Fruit fly (Drosophila melanogaster) whole organism, wandering third instar larva: ENCODE measurements around the gene CG32073.

Experiments used
- CG32264 ChIP-seq: fragments of 200-800 bp; sonication (Bioruptor generic); optimal IDR thresholded peaks from 2 replicates; lab custom pipeline; 2016; ENCODE audit warnings: missing biosample characterization, missing genetic modification characterization
- CG9705 ChIP-seq: fragments of 200-800 bp; sonication (Bioruptor generic); optimal IDR thresholded peaks from 2 replicates; lab custom pipeline; 2018; ENCODE audit warnings: missing biosample characterization, mild to moderate bottlenecking, missing genetic modification characterization
- CrebA ChIP-seq: fragments of 200-800 bp; sonication (Bioruptor generic); optimal IDR thresholded peaks from 2 replicates; lab custom pipeline; 2016; ENCODE audit warnings: missing biosample characterization, mild to moderate bottlenecking, missing genetic modification characterization, borderline replicate concordance
- Dfd ChIP-seq: fragments of >200 bp; optimal IDR thresholded peaks from 2 replicates; lab custom pipeline; 2017; ENCODE audit warnings: missing biosample characterization, missing genetic modification characterization
- Dif ChIP-seq: fragments of 200-275, 200-300 bp; sonication (Bioruptor generic); optimal IDR thresholded peaks from 2 replicates; lab custom pipeline; 2018; ENCODE audit warnings: missing biosample characterization, missing genetic modification characterization; ENCODE audit not compliant: partially characterized antibody
- GATAd ChIP-seq: sonication (Bioruptor generic); optimal IDR thresholded peaks from 2 replicates; lab custom pipeline; 2016; ENCODE audit warnings: missing biosample characterization, missing genetic modification characterization
- HLH106 ChIP-seq: fragments of 200-800 bp; optimal IDR thresholded peaks from 3 replicates; lab custom pipeline; 2019; ENCODE audit warnings: missing biosample characterization, mild to moderate bottlenecking, missing genetic modification characterization, moderate library complexity
- Hnf4 ChIP-seq: fragments of 200-800 bp; sonication (Bioruptor generic); optimal IDR thresholded peaks from 2 replicates; lab custom pipeline; 2016; ENCODE audit warnings: missing biosample characterization, mild to moderate bottlenecking, missing genetic modification characterization
- Hr78 ChIP-seq: fragments of >200 bp; optimal IDR thresholded peaks from 2 replicates; lab custom pipeline; 2017; ENCODE audit warnings: missing biosample characterization, missing genetic modification characterization
- Hr83 ChIP-seq: fragments of 200-300 bp; sonication (Bioruptor generic); optimal IDR thresholded peaks from 2 replicates; lab custom pipeline; 2016; ENCODE audit warnings: missing biosample characterization, mild to moderate bottlenecking, missing genetic modification characterization, moderate library complexity; ENCODE audit not compliant: poor library complexity, severe bottlenecking
- Jra ChIP-seq: sonication (Bioruptor generic); optimal IDR thresholded peaks from 2 replicates; lab custom pipeline; 2016; ENCODE audit warnings: missing biosample characterization, missing genetic modification characterization
- Mio ChIP-seq: sonication (Bioruptor generic); optimal IDR thresholded peaks from 2 replicates; lab custom pipeline; 2016; ENCODE audit warnings: missing biosample characterization, missing genetic modification characterization
- Myc ChIP-seq: fragments of >200 bp; optimal IDR thresholded peaks from 2 replicates; lab custom pipeline; 2017
- N ChIP-seq: fragments of >200 bp; optimal IDR thresholded peaks from 2 replicates; lab custom pipeline; 2018; ENCODE audit warnings: missing biosample characterization, missing external identifiers, missing genetic modification characterization
- OdsH ChIP-seq: fragments of 200-800 bp; sonication (Bioruptor generic); optimal IDR thresholded peaks from 2 replicates; lab custom pipeline; 2016; ENCODE audit warnings: missing biosample characterization, mild to moderate bottlenecking, missing genetic modification characterization
- Rel ChIP-seq, 2 experiments: fragments of 200-800 bp; sonication (Bioruptor generic) in 1 of 2; optimal IDR thresholded peaks; 2 replicates in 1 of 2; 3 replicates in 1 of 2; lab custom pipeline; 2016 to 2019; ENCODE audit warnings: mild to moderate bottlenecking in 2 of 2, missing biosample characterization in 2 of 2, missing genetic modification characterization in 2 of 2, moderate library complexity in 1 of 2
- Sp1 ChIP-seq: fragments of 200-800 bp; sonication (Bioruptor generic); optimal IDR thresholded peaks from 3 replicates; lab custom pipeline; 2019; ENCODE audit warnings: missing biosample characterization, mild to moderate bottlenecking, missing genetic modification characterization, moderate library complexity
- Vsx2 ChIP-seq: fragments of 200-300, 225-300 bp; sonication (Bioruptor generic); optimal IDR thresholded peaks from 2 replicates; lab custom pipeline; 2018; ENCODE audit warnings: missing biosample characterization, missing genetic modification characterization; ENCODE audit not compliant: partially characterized antibody
- br ChIP-seq: fragments of 200-800 bp; sonication (Bioruptor generic); optimal IDR thresholded peaks from 2 replicates; lab custom pipeline; 2016; ENCODE audit warnings: missing biosample characterization, missing genetic modification characterization
- brk ChIP-seq: fragments of 200-800 bp; sonication (Bioruptor generic); optimal IDR thresholded peaks from 2 replicates; lab custom pipeline; 2016; ENCODE audit warnings: missing biosample characterization, mild to moderate bottlenecking, missing genetic modification characterization
- dl ChIP-seq, 2 experiments: fragments of 175-275, 200-275 bp in 1 of 2; fragments of 200-275 bp in 1 of 2; sonication (Bioruptor generic); optimal IDR thresholded peaks; lab custom pipeline; 2018; ENCODE audit warnings: mild to moderate bottlenecking in 2 of 2, missing biosample characterization in 2 of 2, missing genetic modification characterization in 2 of 2, moderate library complexity in 2 of 2; ENCODE audit not compliant: partially characterized antibody in 2 of 2, insufficient read depth in 1 of 2
- dmrt93B ChIP-seq: fragments of 200-800 bp; sonication (Bioruptor generic); optimal IDR thresholded peaks from 2 replicates; lab custom pipeline; 2018; ENCODE audit warnings: missing biosample characterization, mild to moderate bottlenecking, missing genetic modification characterization
- dsf ChIP-seq: sonication (Bioruptor generic); optimal IDR thresholded peaks from 2 replicates; lab custom pipeline; 2016; ENCODE audit warnings: missing biosample characterization, missing genetic modification characterization, borderline replicate concordance
- ey ChIP-seq: fragments of 200-800 bp; sonication (Bioruptor generic); optimal IDR thresholded peaks from 2 replicates; lab custom pipeline; 2016; ENCODE audit warnings: missing biosample characterization, missing genetic modification characterization
- foxo ChIP-seq, 2 experiments: fragments of 200-800 bp; sonication (Bioruptor generic); optimal IDR thresholded peaks; 2 replicates in 1 of 2; 3 replicates in 1 of 2; lab custom pipeline; 2016 to 2017; ENCODE audit warnings: missing biosample characterization in 2 of 2, missing genetic modification characterization in 2 of 2
- fru ChIP-seq: fragments of 200-800 bp; sonication (Bioruptor generic); optimal IDR thresholded peaks from 3 replicates; lab custom pipeline; 2016; ENCODE audit warnings: missing biosample characterization, mild to moderate bottlenecking, missing genetic modification characterization
- h ChIP-seq: fragments of 200-800 bp; sonication (Bioruptor generic); optimal IDR thresholded peaks from 3 replicates; lab custom pipeline; 2016; ENCODE audit warnings: missing biosample characterization, mild to moderate bottlenecking, missing genetic modification characterization
- jim ChIP-seq: fragments of 175-275, 200-325 bp; sonication (Bioruptor generic); optimal IDR thresholded peaks from 2 replicates; lab custom pipeline; 2016; ENCODE audit warnings: missing biosample characterization, mild to moderate bottlenecking, missing genetic modification characterization
- lola ChIP-seq: fragments of >200 bp; optimal IDR thresholded peaks from 2 replicates; lab custom pipeline; 2017; ENCODE audit warnings: missing biosample characterization, missing genetic modification characterization
- pan ChIP-seq: fragments of >200 bp; optimal IDR thresholded peaks from 2 replicates; lab custom pipeline; 2017
- psq ChIP-seq: fragments of 200-800 bp; sonication (Bioruptor generic); optimal IDR thresholded peaks from 3 replicates; lab custom pipeline; 2017; ENCODE audit warnings: missing biosample characterization, mild to moderate bottlenecking, missing genetic modification characterization, moderate library complexity
- rgr ChIP-seq: fragments of 200-800 bp; sonication (Bioruptor generic); optimal IDR thresholded peaks from 3 replicates; lab custom pipeline; 2016; ENCODE audit warnings: missing biosample characterization, mild to moderate bottlenecking, missing genetic modification characterization
- sage ChIP-seq: fragments of 200-800 bp; sonication (Bioruptor generic); optimal IDR thresholded peaks from 2 replicates; lab custom pipeline; 2016; ENCODE audit warnings: missing biosample characterization, mild to moderate bottlenecking, missing genetic modification characterization
- sv ChIP-seq: fragments of 200-800 bp; sonication (Bioruptor generic); optimal IDR thresholded peaks from 3 replicates; lab custom pipeline; 2016; ENCODE audit warnings: missing biosample characterization, missing genetic modification characterization
- tai ChIP-seq: sonication (Bioruptor generic); optimal IDR thresholded peaks from 2 replicates; lab custom pipeline; 2016; ENCODE audit warnings: missing biosample characterization, missing genetic modification characterization
- woc ChIP-seq: sonication (Bioruptor generic); optimal IDR thresholded peaks from 2 replicates; lab custom pipeline; 2016; ENCODE audit warnings: missing biosample characterization, mild to moderate bottlenecking, missing genetic modification characterization

The CG32073 gene

DNA sequence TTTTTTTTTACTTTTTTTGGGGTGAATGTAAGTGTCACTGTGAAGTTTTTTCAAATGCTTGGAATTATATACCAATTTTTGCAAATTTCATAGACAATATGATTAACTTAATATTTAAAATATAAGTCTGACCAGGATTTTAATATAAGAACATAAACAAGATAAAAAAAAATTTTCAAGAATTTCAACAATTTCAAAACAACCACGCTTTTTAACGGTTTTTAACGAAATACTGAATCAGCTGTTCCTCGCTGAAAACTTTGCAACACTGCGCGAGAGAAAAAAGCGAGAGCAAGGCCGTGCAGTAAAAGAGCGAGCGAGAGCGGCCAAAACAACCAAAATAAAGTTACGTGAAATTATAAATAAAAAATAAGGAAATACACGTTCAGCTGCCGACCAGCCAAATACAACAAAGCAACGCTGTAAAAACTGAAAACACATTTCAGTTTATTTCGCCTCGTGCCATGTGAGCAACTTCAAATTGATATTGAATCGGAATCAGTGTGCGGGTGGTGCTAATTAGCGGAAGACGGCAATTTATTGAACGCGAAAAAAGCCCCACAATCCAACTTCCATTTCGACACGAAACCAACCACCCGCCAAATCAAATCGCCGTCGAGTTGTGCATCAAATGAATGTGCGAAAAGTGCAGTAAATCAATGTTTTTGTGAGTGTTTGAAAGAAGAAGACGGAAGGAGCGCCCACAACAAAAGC lies 11.0 kb downstream of the CG32073 start, which contains the start of the genes CG46439, Iyd and CG33947:
Gene CG46439, minus strand, starts transcription at position 51 of the 714 bp plus-strand sequence.
Gene Iyd, minus strand, starts transcription at position 51 of the 714 bp plus-strand sequence.
Gene CG33947, plus strand, starts transcription at position 302 of the 714 bp plus-strand sequence.
- TF ChIP-seq woc (GFP tag; lab: Kevin White, UChicago) (peak; percentile 16), Myc (peak; percentile 7), Vsx2 (peak; percentile 75), dl (GFP tag; optimal IDR thresholded peaks at IDR 0.05; lab: Kevin White, UChicago; ENCODE audit: insufficient read depth in 1 of 2, partially characterized antibody in 2 of 2) (no peak), CG32264 (GFP tag; lab: Kevin White, UChicago) (peak; percentile 67), brk (peak; percentile 78), fru (GFP tag; lab: Kevin White, UChicago) (peak; percentile 50), sage (GFP tag; lab: Kevin White, UChicago) (peak; percentile 80), Rel (GFP tag; optimal IDR thresholded peaks at IDR 0.05; lab: Kevin White, UChicago) (no peak), Rel (tag; optimal IDR thresholded peaks at IDR 0.05; lab: Kevin White, UChicago) (peak; percentile 90), Mio (no peak), Jra (GFP tag; lab: Kevin White, UChicago) (peak; percentile 34), jim (GFP tag; lab: Kevin White, UChicago) (no peak), foxo (GFP tag; optimal IDR thresholded peaks at IDR 0.05; lab: Kevin White, UChicago) (peak; percentile 21 to 41), CG9705 (no peak), N (no peak), lola (GFP tag; lab: Kevin White, UChicago) (no peak), dsf (GFP tag; lab: Kevin White, UChicago) (no peak), psq (GFP tag; lab: Kevin White, UChicago) (peak; percentile 54), Hnf4 (GFP tag; lab: Kevin White, UChicago) (peak; percentile 49), pan (lab: Kevin White, UChicago) (no peak), HLH106 (tag; lab: Kevin White, UChicago) (peak; percentile 23), rgr (GFP tag; lab: Kevin White, UChicago) (peak; percentile 16), tai (GFP tag; lab: Kevin White, UChicago) (no peak), br (GFP tag; lab: Kevin White, UChicago) (peak; percentile 43), h (peak; percentile 43), Dif (GFP tag; lab: Kevin White, UChicago) (peak; percentile 40), CrebA (GFP tag; lab: Kevin White, UChicago) (no peak), Sp1 (GFP tag; lab: Kevin White, UChicago) (peak; percentile 53)

DNA sequence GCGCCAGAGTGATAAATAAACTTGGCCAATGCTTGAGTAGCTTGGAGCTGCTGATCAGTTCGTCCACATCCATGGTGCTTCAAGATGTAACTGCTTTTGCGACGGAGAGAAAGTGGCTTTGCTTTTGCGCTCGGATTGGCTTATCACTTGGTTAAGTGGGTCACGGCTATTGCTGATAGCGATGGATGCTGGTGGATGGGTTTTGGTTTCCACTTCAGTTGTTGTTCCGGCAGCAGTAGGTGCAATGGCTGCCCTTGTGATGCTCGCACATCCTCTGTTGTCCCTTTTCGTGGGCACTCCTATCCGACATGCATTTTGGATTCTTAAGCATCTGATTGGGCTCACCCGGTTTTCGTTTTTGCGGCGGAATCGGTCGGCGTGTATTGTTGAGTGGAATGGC lies 13.1 kb downstream of the CG32073 start:
- TF ChIP-seq fru (GFP tag; lab: Kevin White, UChicago) (no peak), tai (GFP tag; lab: Kevin White, UChicago) (no peak), rgr (GFP tag; lab: Kevin White, UChicago) (no peak), foxo (GFP tag; optimal IDR thresholded peaks at IDR 0.05; lab: Kevin White, UChicago) (no peak), Dfd (GFP tag; lab: Kevin White, UChicago) (no peak), Vsx2 (no peak), Dif (GFP tag; lab: Kevin White, UChicago) (no peak), OdsH (GFP tag; lab: Kevin White, UChicago) (no peak), lola (GFP tag; lab: Kevin White, UChicago) (no peak), Mio (no peak), sage (GFP tag; lab: Kevin White, UChicago) (no peak), Hr78 (GFP tag; lab: Kevin White, UChicago) (no peak), dmrt93B (GFP tag; lab: Kevin White, UChicago) (no peak), GATAd (no peak), sv (GFP tag; lab: Kevin White, UChicago) (no peak), dl (GFP tag; optimal IDR thresholded peaks at IDR 0.05; lab: Kevin White, UChicago; ENCODE audit: insufficient read depth in 1 of 2, partially characterized antibody in 2 of 2) (no peak)

DNA sequence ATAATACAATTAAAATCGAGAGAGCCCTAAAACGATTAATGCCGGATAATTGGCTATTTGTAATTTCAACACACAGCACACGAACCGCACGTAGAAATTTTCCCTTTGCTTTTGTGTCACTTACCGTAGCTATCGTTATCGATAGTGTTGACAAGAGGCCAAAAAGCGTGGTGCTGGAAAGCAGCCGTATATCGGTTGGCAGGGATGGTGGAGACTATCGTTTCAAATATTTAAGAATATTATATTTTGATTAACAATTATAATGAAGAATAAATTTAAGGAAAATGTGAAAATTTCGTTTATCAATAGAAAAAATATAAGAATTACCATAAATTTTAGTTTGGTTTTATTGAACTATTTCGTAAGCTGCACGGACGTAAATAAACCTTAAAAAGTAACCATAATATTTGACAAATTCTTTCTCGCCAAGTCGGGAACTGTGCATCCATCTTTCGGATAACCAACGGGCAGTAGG lies 14.3 kb downstream of the CG32073 start, which contains the start of gene JIL-1:
Gene JIL-1, minus strand, starts transcription at position 148 of the 475 bp plus-strand sequence.
- TF ChIP-seq br (GFP tag; lab: Kevin White, UChicago) (peak; percentile 66), N (no peak), Hr78 (GFP tag; lab: Kevin White, UChicago) (no peak), HLH106 (tag; lab: Kevin White, UChicago) (peak; percentile 68), woc (GFP tag; lab: Kevin White, UChicago) (peak; percentile 76), Mio (peak; percentile 0), Dfd (GFP tag; lab: Kevin White, UChicago) (no peak), ey (peak; percentile 51), rgr (GFP tag; lab: Kevin White, UChicago) (peak; percentile 74), jim (GFP tag; lab: Kevin White, UChicago) (peak; percentile 6), brk (peak; percentile 69), psq (GFP tag; lab: Kevin White, UChicago) (peak; percentile 75), foxo (GFP tag; optimal IDR thresholded peaks at IDR 0.05; lab: Kevin White, UChicago) (peak in 1 of 2 experiments; percentile 78), GATAd (peak; percentile 41), OdsH (GFP tag; lab: Kevin White, UChicago) (peak; percentile 20), Hnf4 (GFP tag; lab: Kevin White, UChicago) (peak; percentile 83), Rel (GFP tag; optimal IDR thresholded peaks at IDR 0.05; lab: Kevin White, UChicago) (peak; percentile 36), Rel (tag; optimal IDR thresholded peaks at IDR 0.05; lab: Kevin White, UChicago) (peak; percentile 32), Vsx2 (peak; percentile 25), h (peak; percentile 77), CrebA (GFP tag; lab: Kevin White, UChicago) (no peak), lola (GFP tag; lab: Kevin White, UChicago) (no peak), Myc (peak; percentile 2), dmrt93B (GFP tag; lab: Kevin White, UChicago) (no peak), Hr83 (GFP tag; lab: Kevin White, UChicago) (peak; percentile 38), Jra (GFP tag; lab: Kevin White, UChicago) (peak; percentile 75), CG9705 (peak; percentile 29), CG32264 (GFP tag; lab: Kevin White, UChicago) (no peak), pan (lab: Kevin White, UChicago) (no peak), sage (GFP tag; lab: Kevin White, UChicago) (peak; percentile 65), sv (GFP tag; lab: Kevin White, UChicago) (peak; percentile 69), Sp1 (GFP tag; lab: Kevin White, UChicago) (peak; percentile 56)
